Fruit fly (Drosophila melanogaster) whole organism, embryonic: ENCODE results near the gene nAChRalpha3.

Source experiments
- CG16863 ChIP-seq: fragments of 200-800 bp; sonication (Bioruptor generic); optimal IDR thresholded peaks from 3 replicates; lab custom pipeline; 2016; ENCODE audit warnings: missing biosample characterization, missing genetic modification characterization
- CG30020 ChIP-seq: fragments of 200-800 bp; optimal IDR thresholded peaks from 2 replicates; lab custom pipeline; 2019; ENCODE audit warnings: missing biosample characterization, mild to moderate bottlenecking, missing genetic modification characterization, moderate library complexity
- CG4360 ChIP-seq: fragments of 200-800 bp; sonication (Bioruptor generic); IDR thresholded peaks from 2 replicates; pipeline ENCODE4 v1.3.6; 2022; ENCODE audit warnings: missing biosample characterization, missing genetic modification characterization
- CG8924 ChIP-seq: fragments of 200-800 bp; optimal IDR thresholded peaks from 3 replicates; lab custom pipeline; 2019; ENCODE audit warnings: missing biosample characterization, mild to moderate bottlenecking, missing genetic modification characterization, moderate library complexity
- HLH54F ChIP-seq: fragments of 200-800 bp; sonication (Bioruptor generic); optimal IDR thresholded peaks from 3 replicates; lab custom pipeline; 2016; ENCODE audit warnings: missing biosample characterization, missing genetic modification characterization
- Hr78 ChIP-seq, 2 experiments: fragments of 200-800 bp in 1 of 2; fragments of >200 bp in 1 of 2; sonication (Bioruptor generic) in 1 of 2; optimal IDR thresholded peaks; 2 replicates each; lab custom pipeline; 2017 to 2019; ENCODE audit warnings: missing biosample characterization in 2 of 2, missing genetic modification characterization in 2 of 2, mild to moderate bottlenecking in 1 of 2, moderate library complexity in 1 of 2
- Tbp ChIP-seq: fragments of >200 bp; optimal IDR thresholded peaks from 2 replicates; lab custom pipeline; 2018; ENCODE audit warnings: missing biosample characterization, missing genetic modification characterization
- bowl ChIP-seq: fragments of 200-800 bp; sonication (Bioruptor generic); IDR thresholded peaks from 2 replicates; pipeline ENCODE4 v1.3.6; 2022; ENCODE audit warnings: missing biosample characterization, missing genetic modification characterization
- corto ChIP-seq: fragments of 200-800 bp; sonication (Bioruptor generic); optimal IDR thresholded peaks from 2 replicates; lab custom pipeline; 2016; ENCODE audit warnings: missing biosample characterization, mild to moderate bottlenecking, missing genetic modification characterization, moderate library complexity
- jing ChIP-seq: fragments of 200-800 bp; sonication (Bioruptor generic); optimal IDR thresholded peaks from 2 replicates; lab custom pipeline; 2018; ENCODE audit warnings: missing biosample characterization, mild to moderate bottlenecking, missing genetic modification characterization
- run ChIP-seq: fragments of 200-800 bp; sonication (Bioruptor generic); optimal IDR thresholded peaks from 3 replicates; lab custom pipeline; 2018; ENCODE audit warnings: missing biosample characterization, mild to moderate bottlenecking, missing genetic modification characterization

- no peak for TF ChIP-seq Tbp (GFP tag; lab: Kevin White, UChicago)
- no peak for TF ChIP-seq CG30020 (tag; lab: Kevin White, UChicago)
- no peak for TF ChIP-seq bowl (GFP tag; lab: Robert Waterston, UW)
- TF ChIP-seq CG8924 = no peak
- TF ChIP-seq CG4360 (GFP tag; lab: Robert Waterston, UW) = no peak
- TF ChIP-seq jing = no peak
- TF ChIP-seq HLH54F (GFP tag; lab: Kevin White, UChicago) = no peak
- TF ChIP-seq CG16863 (GFP tag; lab: Kevin White, UChicago) = no peak
- no peak for TF ChIP-seq run (tag; lab: Kevin White, UChicago)
- TF ChIP-seq Hr78 (GFP tag; optimal IDR thresholded peaks at IDR 0.05; lab: Kevin White, UChicago) = no peak
- no peak for TF ChIP-seq corto (GFP tag; lab: Kevin White, UChicago)
Measured at dm6 chrX:8399019-8399623, 32.2 kb upstream of the nAChRalpha3 start.
